Fruit fly (Drosophila melanogaster): ENCODE measurements around the gene Doc3.

Gene Doc3

DNA sequence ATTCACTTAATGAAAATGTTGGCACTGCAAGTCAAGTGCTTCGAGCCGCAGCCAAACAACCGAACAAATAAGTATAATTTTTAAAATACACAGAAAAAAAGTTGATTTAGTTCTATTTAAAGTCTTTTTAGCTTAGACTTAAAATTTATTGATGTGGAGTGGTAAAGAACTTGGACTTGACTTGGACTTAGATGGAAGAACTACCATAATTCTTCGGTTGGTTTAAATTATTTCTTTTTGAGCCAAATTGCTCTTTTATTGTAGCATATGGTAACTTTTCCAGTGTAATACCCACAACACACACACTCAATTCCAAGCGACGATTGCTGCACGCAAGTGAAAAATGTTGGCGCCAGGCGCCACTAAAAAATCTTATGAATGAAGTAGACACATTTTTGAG, 23.1 kb downstream of the Doc3 start (continued):
- peak; percentile 47 for TF ChIP-seq CG12219 (GFP tag; optimal IDR thresholded peaks at IDR 0.05)
- no peak for TF ChIP-seq Hmr (GFP tag; optimal IDR thresholded peaks at IDR 0.05)
- TF ChIP-seq CG13296 (GFP tag; optimal IDR thresholded peaks at IDR 0.05): no peak
- TF ChIP-seq gfzf (GFP tag; optimal IDR thresholded peaks at IDR 0.05): no peak
- peak; percentile 31; the same call in 1 of the 2 replicates for TF ChIP-seq CG4404 (GFP tag; IDR thresholded peaks at IDR 0.05)
- TF ChIP-seq HHEX (GFP tag; optimal IDR thresholded peaks at IDR 0.05): no peak
- TF ChIP-seq CG6683 (GFP tag; optimal IDR thresholded peaks at IDR 0.05): no peak
- TF ChIP-seq so (GFP tag; IDR thresholded peaks at IDR 0.05): 0 out of 3 replicates have a peak, but pooled peaks have one; percentile 10
- TF ChIP-seq maf-S (GFP tag; optimal IDR thresholded peaks at IDR 0.05): no peak
- no peak for TF ChIP-seq Kr (GFP tag; optimal IDR thresholded peaks at IDR 0.05)
- TF ChIP-seq wek (GFP tag; optimal IDR thresholded peaks at IDR 0.05): no peak
- TF ChIP-seq Hr39 (optimal IDR thresholded peaks at IDR 0.05): no peak
- TF ChIP-seq Usf (GFP tag; optimal IDR thresholded peaks at IDR 0.05): no peak
- TF ChIP-seq CG18262 (tag; optimal IDR thresholded peaks at IDR 0.05): peak; percentile 62
- TF ChIP-seq tna (GFP tag; IDR thresholded peaks at IDR 0.05; ENCODE audit: partially characterized antibody): no peak
- peak; percentile 56 for TF ChIP-seq Atf3 (GFP tag; optimal IDR thresholded peaks at IDR 0.05)
- TF ChIP-seq HLH54F (GFP tag; optimal IDR thresholded peaks at IDR 0.05): no peak
- no peak for TF ChIP-seq CG4360 (GFP tag; IDR thresholded peaks at IDR 0.05)
- no peak for TF ChIP-seq CG9876 (GFP tag; optimal IDR thresholded peaks at IDR 0.05)
- peak; percentile 21 for TF ChIP-seq Lhr (GFP tag; optimal IDR thresholded peaks at IDR 0.05)
- no peak for TF ChIP-seq Eip74EF (GFP tag; optimal IDR thresholded peaks at IDR 0.05)
- TF ChIP-seq CG10366 (GFP tag; IDR thresholded peaks at IDR 0.05): peak; percentile 15; the same call in 1 of the 2 replicates
- TF ChIP-seq yki (optimal IDR thresholded peaks at IDR 0.05): no peak
- 0 out of 3 replicates have a peak, but pooled peaks have one; percentile 28 for TF ChIP-seq ase (GFP tag; IDR thresholded peaks at IDR 0.05)
- TF ChIP-seq YL-1 (GFP tag; optimal IDR thresholded peaks at IDR 0.05): no peak
- TF ChIP-seq ATbp (GFP tag; optimal IDR thresholded peaks at IDR 0.05): peak; percentile 1
- no peak for TF ChIP-seq CG12104 (GFP tag; optimal IDR thresholded peaks at IDR 0.05)
- TF ChIP-seq CG31365 (tag; optimal IDR thresholded peaks at IDR 0.05): no peak
- no peak for TF ChIP-seq repo (GFP tag; optimal IDR thresholded peaks at IDR 0.05)
- no peak for TF ChIP-seq CG8290 (GFP tag; optimal IDR thresholded peaks at IDR 0.05)
- TF ChIP-seq CG8290 (tag; optimal IDR thresholded peaks at IDR 0.05): no peak
- no peak for TF ChIP-seq insv (GFP tag; optimal IDR thresholded peaks at IDR 0.05)
- TF ChIP-seq ap (GFP tag; IDR thresholded peaks at IDR 0.05): no peak
- no peak for TF ChIP-seq zen2 (GFP tag; IDR thresholded peaks at IDR 0.05; ENCODE audit: partially characterized antibody)
- TF ChIP-seq CG32532 (GFP tag; IDR thresholded peaks at IDR 0.05): no peak
- no peak for TF ChIP-seq shn (GFP tag; optimal IDR thresholded peaks at IDR 0.05)
- no peak for TF ChIP-seq Doc3 (GFP tag; IDR thresholded peaks at IDR 0.05; ENCODE audit: partially characterized antibody)
- TF ChIP-seq her (GFP tag; optimal IDR thresholded peaks at IDR 0.05): no peak
- TF ChIP-seq nerfin-2 (GFP tag; IDR thresholded peaks at IDR 0.05; ENCODE audit: partially characterized antibody): no peak
- no peak for TF ChIP-seq Atf6 (GFP tag; IDR thresholded peaks at IDR 0.05)
- TF ChIP-seq stwl (tag; optimal IDR thresholded peaks at IDR 0.05): no peak
- no peak for TF ChIP-seq hth (optimal IDR thresholded peaks at IDR 0.05)
- no peak for TF ChIP-seq CG12236 (GFP tag; optimal IDR thresholded peaks at IDR 0.05)
- no peak for TF ChIP-seq ato (GFP tag; IDR thresholded peaks at IDR 0.05; ENCODE audit: partially characterized antibody)
- peak; percentile 5 for TF ChIP-seq Blimp-1 (GFP tag; optimal IDR thresholded peaks at IDR 0.05)
- peak; percentile 20 for TF ChIP-seq CG7556 (GFP tag; optimal IDR thresholded peaks at IDR 0.05)
- TF ChIP-seq CG17568 (GFP tag; optimal IDR thresholded peaks at IDR 0.05): no peak
- no peak for TF ChIP-seq CG10321 (GFP tag; IDR thresholded peaks at IDR 0.05)
- peak; percentile 36 for TF ChIP-seq dmrt99B (tag; optimal IDR thresholded peaks at IDR 0.05)
- TF ChIP-seq luna (GFP tag; optimal IDR thresholded peaks at IDR 0.05): no peak
- TF ChIP-seq D19A (tag; optimal IDR thresholded peaks at IDR 0.05): peak; percentile 49
- TF ChIP-seq Six4 (GFP tag; optimal IDR thresholded peaks at IDR 0.05): no peak

All from whole organism, embryonic.